Worm (Caenorhabditis elegans): ENCODE data around the gene clec-85.

DNA sequence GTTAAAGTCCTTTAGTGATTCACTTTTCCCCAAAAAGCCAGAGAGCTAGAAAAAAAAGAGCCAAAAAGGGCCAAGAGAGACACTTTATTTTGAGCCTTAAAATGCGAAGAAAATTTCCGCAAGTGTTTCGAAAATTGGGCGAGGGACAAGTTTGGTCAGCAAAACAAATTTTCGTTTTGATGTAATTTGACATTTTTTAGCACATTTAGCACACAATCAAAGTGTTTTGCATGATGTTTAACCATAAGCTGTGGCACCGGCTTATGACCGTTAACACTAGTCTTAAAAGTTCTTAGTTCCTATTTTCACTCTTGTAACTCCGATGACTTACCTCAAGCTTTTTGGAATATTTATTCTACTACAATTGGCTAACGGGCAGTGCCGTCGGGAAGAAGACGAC, 30.3 kb upstream of the clec-85 start, which contains the start of gene Y54G2A.37:
- TF ChIP-seq elt-2 (tag; optimal IDR thresholded peaks at IDR 0.05) (no peak), snpc-4 (tag; optimal IDR thresholded peaks at IDR 0.05) (no peak), ama-1 (optimal IDR thresholded peaks at IDR 0.05) (no peak), ceh-82 (tag; optimal IDR thresholded peaks at IDR 0.05) (no peak), jun-1 (tag; optimal IDR thresholded peaks at IDR 0.05) (no peak), unc-62 (GFP tag; optimal IDR thresholded peaks at IDR 0.05) (no peak), nhr-77 (tag; optimal IDR thresholded peaks at IDR 0.05) (no peak), zag-1 (tag; optimal IDR thresholded peaks at IDR 0.05) (no peak), nhr-28 (tag; optimal IDR thresholded peaks at IDR 0.05) (no peak), ceh-28 (tag; optimal IDR thresholded peaks at IDR 0.05) (no peak), nfya-1 (tag; optimal IDR thresholded peaks at IDR 0.05; ENCODE audit: insufficient read depth) (no peak), ceh-9 (tag; optimal IDR thresholded peaks at IDR 0.05) (no peak)

All from whole organism, L3 larva.